Fruit fly (Drosophila melanogaster) whole organism, embryonic: Measurements from ENCODE around the gene Sfp26Ad.

Experiments
- ATbp ChIP-seq: fragments of 200-800 bp; sonication (Bioruptor generic); optimal IDR thresholded peaks from 2 replicates; lab custom pipeline; 2017; ENCODE audit warnings: missing biosample characterization, mild to moderate bottlenecking, missing genetic modification characterization, missing genetic modification reagents
- Atf3 ChIP-seq: fragments of 200-800 bp; sonication (Bioruptor generic); optimal IDR thresholded peaks from 3 replicates; lab custom pipeline; 2016; ENCODE audit warnings: missing biosample characterization, missing genetic modification characterization
- B-H1 ChIP-seq: fragments of 200-800 bp; sonication (Bioruptor generic); IDR thresholded peaks from 3 replicates; pipeline ENCODE4 v1.3.6; 2022; ENCODE audit warnings: missing biosample characterization, missing genetic modification characterization
- Bteb2 ChIP-seq: fragments of 200-800 bp; sonication (Bioruptor generic); optimal IDR thresholded peaks from 2 replicates; lab custom pipeline; 2016; ENCODE audit warnings: missing biosample characterization, missing genetic modification characterization
- CG10147 ChIP-seq: fragments of 200-800 bp; sonication (Bioruptor generic); optimal IDR thresholded peaks from 2 replicates; lab custom pipeline; 2019; ENCODE audit warnings: missing biosample characterization, mild to moderate bottlenecking, missing genetic modification characterization, moderate library complexity
- CG12659 ChIP-seq: fragments of 200-800 bp; sonication (Bioruptor generic); optimal IDR thresholded peaks from 3 replicates; lab custom pipeline; 2017; ENCODE audit warnings: mild to moderate bottlenecking, missing biosample characterization, missing genetic modification reagents, missing genetic modification characterization
- CG14014 ChIP-seq: fragments of 200-800 bp; sonication (Bioruptor generic); IDR thresholded peaks from 2 replicates; pipeline ENCODE4 v1.3.6; 2022; ENCODE audit warnings: missing biosample characterization, missing genetic modification characterization
- CG14965 ChIP-seq: fragments of 200-800 bp; sonication (Bioruptor generic); optimal IDR thresholded peaks from 2 replicates; lab custom pipeline; 2016; ENCODE audit warnings: missing biosample characterization, missing genetic modification characterization, borderline replicate concordance
- CG1603 ChIP-seq: fragments of 200-800 bp; sonication (Bioruptor generic); optimal IDR thresholded peaks from 2 replicates; lab custom pipeline; 2019; ENCODE audit warnings: missing biosample characterization, mild to moderate bottlenecking, missing genetic modification characterization, moderate library complexity
- CG1647 ChIP-seq: fragments of 200-800 bp; sonication (Bioruptor generic); optimal IDR thresholded peaks from 3 replicates; lab custom pipeline; 2016; ENCODE audit warnings: missing biosample characterization, missing genetic modification characterization
- CG16863 ChIP-seq: fragments of 200-800 bp; sonication (Bioruptor generic); optimal IDR thresholded peaks from 3 replicates; lab custom pipeline; 2016; ENCODE audit warnings: missing biosample characterization, missing genetic modification characterization
- CG31388 ChIP-seq: fragments of 200-800 bp; sonication (Bioruptor generic); optimal IDR thresholded peaks from 2 replicates; lab custom pipeline; 2016; ENCODE audit warnings: missing biosample characterization, missing genetic modification characterization
- CG6689 ChIP-seq: fragments of 200-800 bp; sonication (Bioruptor generic); IDR thresholded peaks from 2 replicates; pipeline ENCODE4 v1.3.6; 2022; ENCODE audit warnings: missing biosample characterization, missing genetic modification characterization
- CG6813 ChIP-seq: fragments of 200-800 bp; sonication (Bioruptor generic); optimal IDR thresholded peaks from 2 replicates; lab custom pipeline; 2017; ENCODE audit warnings: missing biosample characterization, missing genetic modification characterization, mild to moderate bottlenecking, moderate library complexity, missing genetic modification reagents
- CG7556 ChIP-seq: fragments of 200-800 bp; sonication (Bioruptor generic); optimal IDR thresholded peaks from 2 replicates; lab custom pipeline; 2017; ENCODE audit warnings: missing biosample characterization, mild to moderate bottlenecking, missing genetic modification characterization
- Chrac-16 ChIP-seq: fragments of 200-800 bp; sonication (Bioruptor generic); optimal IDR thresholded peaks from 3 replicates; lab custom pipeline; 2016; ENCODE audit warnings: missing biosample characterization, missing genetic modification characterization
- D19A ChIP-seq: fragments of 200-800 bp; optimal IDR thresholded peaks from 3 replicates; lab custom pipeline; 2019; ENCODE audit warnings: missing biosample characterization, mild to moderate bottlenecking, missing genetic modification characterization, moderate library complexity
- D19B ChIP-seq: fragments of 200-800 bp; sonication (Bioruptor generic); optimal IDR thresholded peaks from 2 replicates; lab custom pipeline; 2017; ENCODE audit warnings: missing biosample characterization, mild to moderate bottlenecking, missing genetic modification characterization
- Doc3 ChIP-seq: fragments of 200-800 bp; sonication (Bioruptor generic); IDR thresholded peaks from 3 replicates; pipeline ENCODE4 v1.3.6; 2022; ENCODE audit warnings: missing biosample characterization, missing genetic modification characterization; ENCODE audit not compliant: partially characterized antibody
- Ets97D ChIP-seq: fragments of 200-800 bp; sonication (Bioruptor generic); optimal IDR thresholded peaks from 3 replicates; lab custom pipeline; 2016; ENCODE audit warnings: missing biosample characterization, missing genetic modification characterization
- H15 ChIP-seq: fragments of 200-800 bp; sonication (Bioruptor generic); IDR thresholded peaks from 3 replicates; pipeline ENCODE4 v1.3.6; 2022; ENCODE audit warnings: missing biosample characterization, missing genetic modification characterization
- HLH54F ChIP-seq: fragments of 200-800 bp; sonication (Bioruptor generic); optimal IDR thresholded peaks from 3 replicates; lab custom pipeline; 2016; ENCODE audit warnings: missing biosample characterization, missing genetic modification characterization
- MBD-R2 ChIP-seq: fragments of 200-800 bp; sonication (Bioruptor generic); IDR thresholded peaks from 2 replicates; pipeline ENCODE4 v1.3.6; 2022; ENCODE audit warnings: missing biosample characterization, missing genetic modification characterization
- Med ChIP-seq: fragments of 200-800 bp; sonication (Bioruptor generic); peaks from one replicate; lab custom pipeline; 2016; ENCODE audit warnings: missing biosample characterization, missing genetic modification characterization, mild to moderate bottlenecking, inconsistent platforms, moderate library complexity
- Usf ChIP-seq: fragments of 200-800 bp; sonication (Bioruptor generic); optimal IDR thresholded peaks from 2 replicates; lab custom pipeline; 2017; ENCODE audit warnings: missing genotype, missing biosample characterization, missing genetic modification characterization
- ap ChIP-seq: fragments of 200-800 bp; sonication (Bioruptor generic); IDR thresholded peaks from 2 replicates; pipeline ENCODE4 v1.3.6; 2022; ENCODE audit warnings: missing biosample characterization, missing genetic modification characterization
- cas ChIP-seq: fragments of 200-800 bp; sonication (Bioruptor generic); IDR thresholded peaks from 2 replicates; pipeline ENCODE4 v1.3.6; 2022; ENCODE audit warnings: missing biosample characterization, missing genetic modification characterization
- chinmo ChIP-seq: fragments of 200-800 bp; sonication (Bioruptor generic); IDR thresholded peaks from 4 replicates; pipeline ENCODE4 v1.3.6; 2022; ENCODE audit warnings: missing biosample characterization, missing genetic modification characterization; ENCODE audit not compliant: partially characterized antibody
- chn ChIP-seq: fragments of 200-800 bp; sonication (Bioruptor generic); optimal IDR thresholded peaks from 2 replicates; lab custom pipeline; 2016; ENCODE audit warnings: missing biosample characterization, missing genetic modification characterization
- dpn ChIP-seq, 2 experiments: fragments of 200-800 bp; sonication (Bioruptor generic); optimal IDR thresholded peaks; 3 replicates each; lab custom pipeline; 2016; ENCODE audit warnings: missing biosample characterization in 2 of 2, missing genetic modification characterization in 2 of 2
- exex ChIP-seq: fragments of 200-800 bp; sonication (Bioruptor generic); optimal IDR thresholded peaks from 4 replicates; lab custom pipeline; 2018; ENCODE audit warnings: missing biosample characterization, mild to moderate bottlenecking, missing genetic modification characterization, moderate library complexity
- fd64A ChIP-seq: fragments of 200-800 bp; sonication (Bioruptor generic); optimal IDR thresholded peaks from 3 replicates; lab custom pipeline; 2018; ENCODE audit warnings: missing biosample characterization, mild to moderate bottlenecking, missing genetic modification characterization
- hbn ChIP-seq: fragments of 200-800 bp; sonication (Bioruptor generic); IDR thresholded peaks from 2 replicates; pipeline ENCODE4 v1.3.6; 2022; ENCODE audit warnings: missing biosample characterization, missing genetic modification characterization; ENCODE audit not compliant: partially characterized antibody
- hkb ChIP-seq, 2 experiments: fragments of 200-800 bp in 1 of 2; fragments of >200 bp in 1 of 2; sonication (Bioruptor generic) in 1 of 2; IDR thresholded peaks in 1 of 2; optimal IDR thresholded peaks in 1 of 2; 2 replicates each; pipeline versions ENCODE4 v1.3.6 to Lab custom; 2017 to 2022; ENCODE audit warnings: missing biosample characterization in 1 of 2, missing genetic modification characterization in 1 of 2
- jing ChIP-seq: fragments of 200-800 bp; sonication (Bioruptor generic); optimal IDR thresholded peaks from 2 replicates; lab custom pipeline; 2018; ENCODE audit warnings: missing biosample characterization, mild to moderate bottlenecking, missing genetic modification characterization
- lab ChIP-seq: fragments of 200-800 bp; sonication (Bioruptor generic); optimal IDR thresholded peaks from 3 replicates; lab custom pipeline; 2017; ENCODE audit warnings: missing biosample characterization, missing genetic modification characterization, mild to moderate bottlenecking, moderate library complexity, missing genetic modification reagents
- lmd ChIP-seq: fragments of 200-800 bp; sonication (Bioruptor generic); IDR thresholded peaks from 2 replicates; pipeline ENCODE4 v1.3.6; 2022; ENCODE audit warnings: missing biosample characterization, missing genetic modification characterization
- maf-S ChIP-seq: fragments of 200-800 bp; sonication (Bioruptor generic); optimal IDR thresholded peaks from 2 replicates; lab custom pipeline; 2016; ENCODE audit warnings: missing biosample characterization, missing genetic modification characterization
- pan ChIP-seq, 4 experiments: fragments of >200 bp in 3 of 4; fragments of 200-800 bp in 1 of 4; sonication (Bioruptor generic) in 1 of 4; optimal IDR thresholded peaks in 3 of 4; IDR thresholded peaks in 1 of 4; 2 replicates each; pipeline versions ENCODE4 v1.3.6 to Lab custom; 2017 to 2022; ENCODE audit warnings: missing biosample characterization in 2 of 4, missing genetic modification characterization in 2 of 4, mixed read lengths in 1 of 4
- schlank ChIP-seq: fragments of 200-800 bp; sonication (Bioruptor generic); optimal IDR thresholded peaks from 2 replicates; lab custom pipeline; 2018; ENCODE audit warnings: missing biosample characterization, mild to moderate bottlenecking, missing genetic modification characterization
- sens-2 ChIP-seq: fragments of 200-800 bp; sonication (Bioruptor generic); IDR thresholded peaks from 2 replicates; pipeline ENCODE4 v1.3.6; 2022; ENCODE audit warnings: missing biosample characterization, missing genetic modification characterization
- sisA ChIP-seq: fragments of 200-800 bp; sonication (Bioruptor generic); IDR thresholded peaks from 2 replicates; pipeline ENCODE4 v1.3.6; 2022; ENCODE audit warnings: missing biosample characterization, missing genetic modification characterization
- slou ChIP-seq: fragments of 200-800 bp; sonication (Bioruptor generic); optimal IDR thresholded peaks from 3 replicates; lab custom pipeline; 2016; ENCODE audit warnings: missing biosample characterization, missing genetic modification characterization
- sna ChIP-seq: fragments of 200-800 bp; sonication (Bioruptor generic); IDR thresholded peaks from 2 replicates; pipeline ENCODE4 v1.3.6; 2022; ENCODE audit warnings: missing biosample characterization, missing genetic modification characterization; ENCODE audit not compliant: partially characterized antibody
- sqz ChIP-seq: fragments of 200-800 bp; sonication (Bioruptor generic); optimal IDR thresholded peaks from 3 replicates; lab custom pipeline; 2018; ENCODE audit warnings: missing biosample characterization, mild to moderate bottlenecking, missing genetic modification characterization
- toy ChIP-seq: fragments of 200-800 bp; sonication (Bioruptor generic); IDR thresholded peaks from 2 replicates; pipeline ENCODE4 v1.3.6; 2022; ENCODE audit warnings: missing biosample characterization, missing genetic modification characterization
- tx ChIP-seq: fragments of 200-800 bp; sonication (Bioruptor generic); optimal IDR thresholded peaks from 2 replicates; lab custom pipeline; 2016; ENCODE audit warnings: missing biosample characterization, missing genetic modification characterization
- usp ChIP-seq: fragments of >200 bp; optimal IDR thresholded peaks from 2 replicates; lab custom pipeline; 2017; ENCODE audit warnings: missing biosample characterization, missing genetic modification characterization
- vvl ChIP-seq: fragments of 200-800 bp; sonication (Bioruptor generic); IDR thresholded peaks from 2 replicates; pipeline ENCODE4 v1.3.6; 2022; ENCODE audit warnings: missing biosample characterization, missing genetic modification characterization
- z ChIP-seq: fragments of 200-800 bp; sonication (Bioruptor generic); IDR thresholded peaks from 3 replicates; pipeline ENCODE4 v1.3.6; 2022; ENCODE audit warnings: missing biosample characterization, missing genetic modification characterization
- zfh1 ChIP-seq: fragments of 200-800 bp; sonication (Bioruptor generic); IDR thresholded peaks from 3 replicates; pipeline ENCODE4 v1.3.6; 2022; ENCODE audit warnings: missing biosample characterization, missing genetic modification characterization

Gene Sfp26Ad

dm6 chr2L:5986094-5986493 lies 43.0 kb upstream of the Sfp26Ad start, which contains the start of gene ifc (continued):
- no peak for TF ChIP-seq usp (GFP tag; lab: Kevin White, UChicago)
- TF ChIP-seq Atf3 = peak; percentile 5
- peak; percentile 20 for TF ChIP-seq schlank (tag; lab: Kevin White, UChicago)
- TF ChIP-seq CG14965 (GFP tag; lab: Kevin White, UChicago) = no peak
- TF ChIP-seq CG1603 (tag; lab: Kevin White, UChicago) = peak; percentile 91
- no peak for TF ChIP-seq hbn (GFP tag; lab: Robert Waterston, UW)
- TF ChIP-seq lab (GFP tag; lab: Kevin White, UChicago) = peak; percentile 72
- TF ChIP-seq sna (GFP tag; lab: Robert Waterston, UW) = no peak
- no peak for TF ChIP-seq fd64A (GFP tag; lab: Kevin White, UChicago)
- no peak for TF ChIP-seq CG7556 (GFP tag; lab: Kevin White, UChicago)
- peak; percentile 86 for TF ChIP-seq CG12659 (GFP tag; lab: Kevin White, UChicago)
- TF ChIP-seq CG1647 (GFP tag; lab: Kevin White, UChicago) = peak; percentile 37
- TF ChIP-seq cas (GFP tag; lab: Robert Waterston, UW) = no peak
- TF ChIP-seq B-H1 (GFP tag; lab: Robert Waterston, UW) = no peak
- TF ChIP-seq ATbp (GFP tag; lab: Kevin White, UChicago) = no peak
- TF ChIP-seq slou = peak; percentile 22
- peak; percentile 79 for TF ChIP-seq hkb (optimal IDR thresholded peaks at IDR 0.05; lab: Kevin White, UChicago)
- no peak for TF ChIP-seq hkb (GFP tag; IDR thresholded peaks at IDR 0.05; lab: Robert Waterston, UW)
- TF ChIP-seq Med = peak; percentile 94
- no peak for TF ChIP-seq chinmo (GFP tag; lab: Robert Waterston, UW)
- TF ChIP-seq H15 (GFP tag; lab: Robert Waterston, UW) = no peak
- peak; percentile 65 for TF ChIP-seq HLH54F
- peak; percentile 54 for TF ChIP-seq chn (GFP tag; lab: Kevin White, UChicago)
- TF ChIP-seq CG16863 (GFP tag; lab: Kevin White, UChicago) = peak; percentile 25
- TF ChIP-seq CG6689 (GFP tag; lab: Robert Waterston, UW) = no peak
- TF ChIP-seq ap (GFP tag; lab: Robert Waterston, UW) = no peak
- no peak for TF ChIP-seq CG31388 (GFP tag; lab: Kevin White, UChicago)
- no peak for TF ChIP-seq toy
- no peak for TF ChIP-seq MBD-R2 (GFP tag; lab: Robert Waterston, UW)
- no peak for TF ChIP-seq z (GFP tag; lab: Robert Waterston, UW)
- TF ChIP-seq vvl (GFP tag; lab: Robert Waterston, UW) = no peak
- no peak for TF ChIP-seq Doc3 (GFP tag; lab: Robert Waterston, UW)
- no peak for TF ChIP-seq pan (optimal IDR thresholded peaks at IDR 0.05; lab: Kevin White, UChicago)
- no peak for TF ChIP-seq pan (GFP tag; optimal IDR thresholded peaks at IDR 0.05 in 1 of 2, IDR thresholded peaks at IDR 0.05 in 1 of 2)
- no peak for TF ChIP-seq sqz (GFP tag; lab: Kevin White, UChicago)
- no peak for TF ChIP-seq jing (GFP tag; lab: Kevin White, UChicago)
- TF ChIP-seq zfh1 (GFP tag; lab: Robert Waterston, UW) = no peak
- TF ChIP-seq Chrac-16 (GFP tag; lab: Kevin White, UChicago) = peak; percentile 57
- TF ChIP-seq CG10147 (GFP tag; lab: Kevin White, UChicago) = no peak
- peak; percentile 21 for TF ChIP-seq D19B
- TF ChIP-seq Ets97D = peak; percentile 91
- no peak for TF ChIP-seq sisA (GFP tag; lab: Robert Waterston, UW)
- peak; percentile 47 for TF ChIP-seq Bteb2
- peak; percentile 34 for TF ChIP-seq D19A (tag; lab: Kevin White, UChicago)
- no peak for TF ChIP-seq sens-2 (GFP tag; lab: Robert Waterston, UW)
- TF ChIP-seq maf-S (GFP tag; lab: Kevin White, UChicago) = peak; percentile 43
- TF ChIP-seq tx (GFP tag; lab: Kevin White, UChicago) = peak; percentile 37
- TF ChIP-seq CG6813 (GFP tag; lab: Kevin White, UChicago) = no peak
- peak; percentile 36 for TF ChIP-seq exex (tag; lab: Kevin White, UChicago)
- no peak for TF ChIP-seq CG14014
- no peak for TF ChIP-seq Usf (GFP tag; lab: Kevin White, UChicago)
- TF ChIP-seq lmd (GFP tag; lab: Robert Waterston, UW) = no peak
- TF ChIP-seq dpn (GFP tag; optimal IDR thresholded peaks at IDR 0.05; lab: Kevin White, UChicago) = peak; percentile 67 to 75
